Worm (Caenorhabditis elegans) whole organism, dauer: ENCODE measurements around the gene C05B5.12.

ENCODE experiments used
- unc-62 ChIP-seq: sonication (generic microtip); optimal IDR thresholded peaks from 2 replicates; lab custom pipeline; 2017; ENCODE audit warnings: missing biosample characterization, missing genetic modification reagents, missing genetic modification characterization

The C05B5.12 gene

ce11 chrIII:10023452-10023851 is 36.3 kb downstream of the C05B5.12 start, which contains the start of gene ins-21:
ins-21 (plus strand) TSS chrIII:10023752.
- no peak for TF ChIP-seq unc-62 (GFP tag; lab: Kevin White, UChicago)

- no peak for TF ChIP-seq unc-62 (GFP tag; lab: Kevin White, UChicago)
Measured at ce11 chrIII:10025989-10026388, 38.8 kb downstream of the C05B5.12 start, which contains the start of gene ins-22. ins-22 (plus strand) TSS chrIII:10026289.

- TF ChIP-seq unc-62 (GFP tag; lab: Kevin White, UChicago) = no peak
Measured at ce11 chrIII:10027947-10028346, 40.8 kb downstream of the C05B5.12 start, which contains the start of gene ins-23. ins-23 (plus strand) TSS chrIII:10028247.

DNA sequence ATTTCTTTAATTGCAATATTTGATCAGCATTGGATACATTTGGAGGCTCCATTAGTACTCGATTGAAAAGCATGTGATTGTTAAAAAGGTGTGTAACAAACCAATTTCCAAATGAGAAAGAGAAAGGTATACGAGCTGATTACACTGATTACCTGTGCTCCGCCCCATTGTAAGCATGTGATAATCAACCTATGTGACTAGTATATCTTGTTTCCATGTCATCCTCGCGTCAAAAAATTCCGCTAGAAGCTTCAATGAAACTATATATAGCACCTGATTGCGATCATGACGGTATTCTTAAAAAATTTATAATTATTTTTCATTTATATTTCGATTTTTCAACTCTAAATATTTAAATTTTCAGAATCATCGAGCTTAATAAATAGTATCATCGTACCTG is 43.4 kb downstream of the C05B5.12 start, which contains the start of gene M04D8.4:
Gene M04D8.4, minus strand, starts transcription at position 101 of the 400 bp plus-strand sequence.
- TF ChIP-seq unc-62 (GFP tag; lab: Kevin White, UChicago) = no peak

DNA sequence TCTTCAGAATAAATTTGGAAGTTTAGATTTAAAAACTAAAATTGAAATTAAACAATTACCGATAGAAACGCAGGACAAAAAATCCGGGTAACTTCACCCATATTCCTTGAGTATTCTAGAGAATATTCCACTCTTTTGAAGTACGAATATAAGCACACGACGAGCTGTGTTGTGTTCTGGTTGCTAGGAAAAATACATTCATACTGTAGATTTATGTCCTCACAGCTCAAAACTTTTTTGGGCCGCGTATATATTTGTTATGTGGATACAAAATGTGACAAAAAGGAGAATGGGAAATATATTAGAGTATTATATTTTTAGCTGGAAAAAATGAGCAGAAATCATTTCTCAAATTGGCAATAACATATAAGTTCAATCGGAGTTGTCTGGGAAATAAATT is 46.0 kb downstream of the C05B5.12 start, which contains the start of gene M04D8.5:
Gene M04D8.5, minus strand, starts transcription at position 101 of the 400 bp plus-strand sequence.
- TF ChIP-seq unc-62 (GFP tag; lab: Kevin White, UChicago) = no peak

DNA sequence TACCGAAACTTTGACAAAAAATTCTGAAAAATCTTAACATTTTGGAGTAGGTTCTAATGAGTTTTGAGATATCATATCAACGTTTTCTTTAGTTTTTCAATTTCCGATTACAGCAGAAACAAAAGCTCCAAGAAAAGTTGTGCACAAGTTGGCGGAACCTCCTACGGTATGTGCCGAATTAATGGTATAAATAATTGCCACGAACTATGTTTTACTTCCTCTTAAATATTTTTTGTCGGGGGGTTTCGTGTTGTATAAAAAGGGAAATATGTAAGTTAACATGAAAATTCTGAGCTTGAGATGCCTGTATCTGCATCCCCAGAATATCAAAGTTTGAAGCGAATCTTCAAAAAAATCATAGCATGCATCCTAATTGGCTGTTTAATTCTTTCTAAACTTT is 46.7 kb downstream of the C05B5.12 start, which contains the start of gene M04D8.8:
Gene M04D8.8, plus strand, starts transcription at position 301 of the 400 bp plus-strand sequence.
- TF ChIP-seq unc-62 (GFP tag; lab: Kevin White, UChicago) = no peak

ce11 chrIII:10035783-10036182 is 48.6 kb downstream of the C05B5.12 start, which contains the start of gene xbx-3:
xbx-3 (plus strand) TSS chrIII:10035945.
- TF ChIP-seq unc-62 (GFP tag; lab: Kevin White, UChicago) = no peak

ce11 chrIII:10037150-10037549 is 50.0 kb downstream of the C05B5.12 start, which contains the start of gene M04D8.7:
M04D8.7 (plus strand) TSS chrIII:10037450.
- TF ChIP-seq unc-62 (GFP tag; lab: Kevin White, UChicago) = no peak
